Worm (Caenorhabditis elegans): ENCODE results near the gene ZK185.1.

ce11 chrIV:4513269-4513819 is 35.0 kb upstream of the ZK185.1 start, which contains the start of gene sar-1:
- TF ChIP-seq hmg-4 (GFP tag; optimal IDR thresholded peaks at IDR 0.05) (peak; percentile 46), ama-1 (optimal IDR thresholded peaks at IDR 0.05) (no peak), sea-1 (GFP tag; conservative IDR thresholded peaks at IDR 0.05) (no peak), pes-1 (GFP tag; IDR thresholded peaks at IDR 0.05) (no peak), B0310.2 (tag; optimal IDR thresholded peaks at IDR 0.05) (no peak), tra-4 (tag; optimal IDR thresholded peaks at IDR 0.05) (no peak), tbx-11 (GFP tag; IDR thresholded peaks at IDR 0.05) (no peak)
